Worm (Caenorhabditis elegans) whole organism, early embryonic: ENCODE data around the gene nfya-1.

Experiments used
- B0310.2 ChIP-seq: sonication (generic microtip); optimal IDR thresholded peaks from 2 replicates; lab custom pipeline; 2016; ENCODE audit warnings: mild to moderate bottlenecking, missing genetic modification characterization, missing compliant biosample characterization
- ama-1 ChIP-seq: fragments of 150-350 bp; optimal IDR thresholded peaks from 2 replicates; lab custom pipeline; 2014
- ceh-36 ChIP-seq: sonication (generic microtip); optimal IDR thresholded peaks from 2 replicates; lab custom pipeline; 2016; ENCODE audit warnings: missing genetic modification characterization, inconsistent platforms, missing compliant biosample characterization
- flt-1 ChIP-seq: fragments of 200-800 bp; sonication (Bioruptor generic); IDR thresholded peaks from 2 replicates; pipeline ENCODE4 v1.3.6; 2022; ENCODE audit warnings: missing genetic modification characterization, missing compliant biosample characterization
- pes-1 ChIP-seq: fragments of 200-800 bp; sonication (Bioruptor generic); IDR thresholded peaks from 2 replicates; pipeline ENCODE4 v1.3.6; 2022; ENCODE audit warnings: missing genetic modification reagents, missing genetic modification characterization, missing compliant biosample characterization
- sea-1 ChIP-seq: fragments of 200-800 bp; sonication (Bioruptor generic); conservative IDR thresholded peaks from 2 replicates; pipeline ENCODE4 v1.3.6; 2022; ENCODE audit warnings: missing genetic modification characterization, missing compliant biosample characterization
- tbx-11 ChIP-seq: fragments of 200-800 bp; sonication (Bioruptor generic); IDR thresholded peaks from 2 replicates; pipeline ENCODE4 v1.3.6; 2022; ENCODE audit warnings: missing genetic modification characterization, missing compliant biosample characterization

- TF ChIP-seq tbx-11 (GFP tag; lab: Robert Waterston, UW) (no peak), ceh-36 (tag; lab: Kevin White, UChicago) (no peak), ama-1 (lab: Kevin White, UChicago) (no peak), B0310.2 (tag; lab: Kevin White, UChicago) (no peak), sea-1 (no peak), flt-1 (no peak), pes-1 (GFP tag; lab: Robert Waterston, UW) (no peak)
Observed at ce11 chrX:11982065-11982464, 35.4 kb upstream of the nfya-1 start, which contains the start of gene nhr-167.
